Worm (Caenorhabditis elegans) whole organism, L2 larva: ENCODE results near the gene unc-23.
"Not testable (repeated sequence)": the region's sequence is repeated elsewhere in the genome, so short reads cannot be mapped to it uniquely, and the experiment has no call there.

ENCODE experiments used
- C34F6.9 ChIP-seq: fragments of 150-350 bp; optimal IDR thresholded peaks from 2 replicates; lab custom pipeline; 2014; ENCODE audit warnings: missing biosample characterization, missing genetic modification characterization
- F13H6.1 ChIP-seq: sonication (generic microtip); optimal IDR thresholded peaks from 2 replicates; lab custom pipeline; 2016; ENCODE audit warnings: missing genetic modification characterization, missing compliant biosample characterization
- Y55F3AM.14 ChIP-seq: fragments of 200-800 bp; sonication (Bioruptor generic); optimal IDR thresholded peaks from 2 replicates; lab custom pipeline; 2018; ENCODE audit warnings: mild to moderate bottlenecking, missing genetic modification characterization, missing compliant biosample characterization
- ZK546.5 ChIP-seq: sonication (generic microtip); optimal IDR thresholded peaks from 2 replicates; lab custom pipeline; 2017; ENCODE audit warnings: missing biosample characterization, missing genetic modification characterization
- aly-2 ChIP-seq: fragments of 150-350 bp; optimal IDR thresholded peaks from 2 replicates; lab custom pipeline; 2014; ENCODE audit warnings: missing biosample characterization, missing genetic modification characterization
- ama-1 ChIP-seq: fragments of 150-350 bp; optimal IDR thresholded peaks from 2 replicates; lab custom pipeline; 2018; ENCODE audit warnings: inconsistent platforms
- blmp-1 ChIP-seq: sonication (generic microtip); optimal IDR thresholded peaks from 2 replicates; lab custom pipeline; 2017; ENCODE audit warnings: missing genetic modification characterization, mild to moderate bottlenecking, missing compliant biosample characterization, antibody characterized with exemption, moderate library complexity; ENCODE audit not compliant: insufficient read depth
- ceh-16 ChIP-seq: fragments of 150-350 bp; optimal IDR thresholded peaks from 2 replicates; lab custom pipeline; 2014; ENCODE audit warnings: missing biosample characterization, missing genetic modification characterization
- ceh-82 ChIP-seq: fragments of 150-350 bp; optimal IDR thresholded peaks from 2 replicates; lab custom pipeline; 2014; ENCODE audit warnings: missing biosample characterization, missing genetic modification characterization
- crh-2 ChIP-seq: sonication (generic microtip); optimal IDR thresholded peaks from 2 replicates; lab custom pipeline; 2017; ENCODE audit warnings: missing biosample characterization, missing genetic modification characterization
- dmd-4 ChIP-seq: sonication (generic microtip); optimal IDR thresholded peaks from 2 replicates; lab custom pipeline; 2017; ENCODE audit warnings: missing biosample characterization, missing genetic modification characterization
- egl-27 ChIP-seq: sonication (generic microtip); optimal IDR thresholded peaks from 3 replicates; lab custom pipeline; 2017; ENCODE audit warnings: missing biosample characterization, missing genetic modification reagents, missing genetic modification characterization
- elt-1 ChIP-seq: fragments of 150-350 bp; optimal IDR thresholded peaks from 2 replicates; lab custom pipeline; 2014; ENCODE audit warnings: missing biosample characterization, missing genetic modification characterization
- fos-1 ChIP-seq: fragments of 150-350 bp; optimal IDR thresholded peaks from 2 replicates; lab custom pipeline; 2014; ENCODE audit warnings: missing biosample characterization, missing genetic modification characterization
- lin-39 ChIP-seq: fragments of 150-350 bp; optimal IDR thresholded peaks from 2 replicates; lab custom pipeline; 2014; ENCODE audit warnings: missing biosample characterization, missing genetic modification reagents, missing genetic modification characterization
- lsy-2 ChIP-seq, 2 experiments: fragments of 150-350 bp in 1 of 2; sonication (generic microtip) in 1 of 2; optimal IDR thresholded peaks; 2 replicates each; lab custom pipeline; 2014 to 2017; ENCODE audit warnings: missing biosample characterization in 2 of 2, missing genetic modification characterization in 2 of 2
- mab-5 ChIP-seq: fragments of 150-350 bp; optimal IDR thresholded peaks from 2 replicates; lab custom pipeline; 2014; ENCODE audit warnings: missing biosample characterization, missing genetic modification characterization
- nhr-10 ChIP-seq: sonication (generic microtip); optimal IDR thresholded peaks from 2 replicates; lab custom pipeline; 2017; ENCODE audit warnings: missing biosample characterization, missing genetic modification characterization
- nhr-11 ChIP-seq: fragments of 150-350 bp; optimal IDR thresholded peaks from 2 replicates; lab custom pipeline; 2014; ENCODE audit warnings: missing biosample characterization, missing genetic modification characterization
- nhr-12 ChIP-seq: fragments of 150-350 bp; optimal IDR thresholded peaks from 2 replicates; lab custom pipeline; 2014; ENCODE audit warnings: missing biosample characterization, missing genetic modification characterization
- nhr-129 ChIP-seq: fragments of 150-350 bp; optimal IDR thresholded peaks from 2 replicates; lab custom pipeline; 2014; ENCODE audit warnings: missing biosample characterization, missing genetic modification characterization
- nhr-21 ChIP-seq: fragments of 150-350 bp; optimal IDR thresholded peaks from 2 replicates; lab custom pipeline; 2014; ENCODE audit warnings: missing biosample characterization, missing genetic modification characterization
- nhr-23 ChIP-seq: fragments of 150-350 bp; optimal IDR thresholded peaks from 2 replicates; lab custom pipeline; 2014; ENCODE audit warnings: missing biosample characterization, missing genetic modification reagents, missing genetic modification characterization
- nhr-237 ChIP-seq: fragments of 150-350 bp; optimal IDR thresholded peaks from 2 replicates; lab custom pipeline; 2014; ENCODE audit warnings: missing biosample characterization, missing genetic modification characterization
- nhr-25 ChIP-seq: fragments of 150-350 bp; sonication (generic microtip); optimal IDR thresholded peaks from 3 replicates; lab custom pipeline; 2014; ENCODE audit warnings: missing biosample characterization, missing genetic modification characterization
- nhr-77 ChIP-seq: fragments of 150-350 bp; optimal IDR thresholded peaks from 2 replicates; lab custom pipeline; 2014; ENCODE audit warnings: missing biosample characterization, missing genetic modification characterization
- sem-4 ChIP-seq: fragments of 150-350 bp; optimal IDR thresholded peaks from 2 replicates; lab custom pipeline; 2014; ENCODE audit warnings: missing biosample characterization, missing genetic modification reagents, missing genetic modification characterization
- skn-1 ChIP-seq: sonication (generic microtip); optimal IDR thresholded peaks from 2 replicates; lab custom pipeline; 2017; ENCODE audit warnings: missing biosample characterization, missing genetic modification characterization
- sma-3 ChIP-seq: sonication (generic microtip); optimal IDR thresholded peaks from 2 replicates; lab custom pipeline; 2016; ENCODE audit warnings: missing genetic modification reagents, missing genetic modification characterization, missing compliant biosample characterization
- sma-9 ChIP-seq, 2 experiments: fragments of 150-350 bp in 1 of 2; sonication (generic microtip) in 1 of 2; optimal IDR thresholded peaks; 2 replicates each; lab custom pipeline; 2014 to 2016; ENCODE audit warnings: missing genetic modification characterization in 2 of 2, mild to moderate bottlenecking in 1 of 2, missing biosample characterization in 1 of 2, missing compliant biosample characterization in 1 of 2, missing genetic modification reagents in 1 of 2, moderate library complexity in 1 of 2
- snpc-4 ChIP-seq: fragments of 150-350 bp; optimal IDR thresholded peaks from 2 replicates; lab custom pipeline; 2014; ENCODE audit warnings: missing biosample characterization, missing genetic modification characterization
- unc-39 ChIP-seq: fragments of 150-350 bp; optimal IDR thresholded peaks from 2 replicates; lab custom pipeline; 2014; ENCODE audit warnings: missing biosample characterization, missing genetic modification characterization
- unc-55 ChIP-seq: fragments of 150-350 bp; sonication (generic microtip); optimal IDR thresholded peaks from 3 replicates; lab custom pipeline; 2014; ENCODE audit warnings: missing biosample characterization, missing genetic modification reagents, missing genetic modification characterization
- unc-62 ChIP-seq: fragments of 150-350 bp; optimal IDR thresholded peaks from 2 replicates; lab custom pipeline; 2014; ENCODE audit warnings: missing biosample characterization, missing genetic modification reagents, missing genetic modification characterization
- ztf-11 ChIP-seq: sonication (generic microtip); optimal IDR thresholded peaks from 2 replicates; lab custom pipeline; 2017; ENCODE audit warnings: missing biosample characterization, missing genetic modification characterization
- ztf-4 ChIP-seq: fragments of 150-350 bp; optimal IDR thresholded peaks from 2 replicates; lab custom pipeline; 2014; ENCODE audit warnings: missing biosample characterization, missing genetic modification characterization

unc-23 gene

DNA sequence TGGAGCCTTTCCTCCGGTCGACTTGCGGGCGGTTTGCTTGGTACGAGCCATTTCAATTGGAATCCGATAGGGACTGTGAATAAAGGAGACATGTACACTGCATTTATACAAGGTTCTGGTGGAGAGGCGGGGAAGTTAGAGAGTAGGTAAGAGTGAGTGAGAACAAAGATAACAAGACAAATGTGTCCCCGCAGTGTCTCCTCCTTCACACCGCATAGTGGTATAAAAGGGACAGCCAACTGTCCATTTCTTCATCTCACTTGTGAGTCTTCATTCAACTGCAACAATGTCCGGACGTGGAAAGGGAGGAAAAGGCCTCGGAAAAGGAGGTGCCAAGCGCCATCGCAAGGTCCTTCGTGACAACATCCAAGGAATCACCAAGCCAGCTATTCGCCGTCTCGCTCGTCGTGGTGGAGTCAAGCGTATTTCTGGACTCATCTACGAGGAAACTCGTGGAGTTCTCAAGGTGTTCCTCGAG, 38.2 kb upstream of the unc-23 start, which contains the start of the genes his-17 and his-18:
his-17 (minus strand) TSS at position 51 of the 478 bp plus-strand sequence.
his-18 (plus strand) TSS at position 287 of the 478 bp plus-strand sequence.
- not testable (repeated sequence) for TF ChIP-seq nhr-12, nhr-11, nhr-25 (tag; lab: Kevin White, UChicago)

- TF ChIP-seq unc-62 (GFP tag; lab: Kevin White, UChicago): no peak
- TF ChIP-seq egl-27 (tag; lab: Kevin White, UChicago): no peak
- no peak for TF ChIP-seq elt-1 (tag; lab: Kevin White, UChicago)
- TF ChIP-seq Y55F3AM.14 (GFP tag; lab: Kevin White, UChicago): no peak
- no peak for TF ChIP-seq nhr-23
- TF ChIP-seq unc-39 (tag; lab: Kevin White, UChicago): no peak
- TF ChIP-seq mab-5 (tag; lab: Kevin White, UChicago): no peak
- no peak for TF ChIP-seq sma-9 (GFP tag; optimal IDR thresholded peaks at IDR 0.05; lab: Kevin White, UChicago)
- no peak for TF ChIP-seq sma-9 (tag; optimal IDR thresholded peaks at IDR 0.05; lab: Kevin White, UChicago)
- TF ChIP-seq dmd-4 (tag; lab: Kevin White, UChicago): no peak
- TF ChIP-seq sma-3 (GFP tag; lab: Kevin White, UChicago): no peak
- no peak for TF ChIP-seq nhr-11 (tag; lab: Kevin White, UChicago)
- no peak for TF ChIP-seq sem-4 (tag; lab: Kevin White, UChicago)
- no peak for TF ChIP-seq fos-1 (tag; lab: Kevin White, UChicago)
- no peak for TF ChIP-seq nhr-25 (tag; lab: Kevin White, UChicago)
- no peak for TF ChIP-seq lin-39
- TF ChIP-seq snpc-4 (tag; lab: Kevin White, UChicago): no peak
- no peak for TF ChIP-seq nhr-129 (tag; lab: Kevin White, UChicago)
- no peak for TF ChIP-seq ceh-16 (tag; lab: Kevin White, UChicago)
- no peak for TF ChIP-seq ceh-82
Observed at ce11 chrV:8898756-8899155, 37.4 kb upstream of the unc-23 start, which contains the start of gene frpr-13. Gene frpr-13 (plus strand): TSS chrV:8899056.

DNA sequence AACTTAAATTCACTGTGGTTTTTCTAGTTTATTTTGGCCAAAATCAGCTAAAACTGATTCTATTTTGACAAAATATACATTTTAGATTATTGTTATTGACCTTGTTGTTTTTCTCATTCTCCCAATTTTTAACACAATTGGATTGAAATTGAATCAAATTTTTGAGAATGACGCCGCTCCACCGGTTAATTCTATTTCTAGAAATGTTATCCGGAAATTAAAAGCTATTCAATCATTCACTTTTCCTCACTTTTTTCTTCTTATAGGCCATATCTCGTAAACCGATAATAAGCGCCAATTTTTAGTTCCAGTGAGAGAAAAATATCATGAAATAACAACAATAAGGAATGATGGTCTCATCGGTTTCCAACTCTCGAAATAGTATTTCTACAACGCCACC, 33.5 kb upstream of the unc-23 start, which contains the start of gene frpr-12:
frpr-12 (plus strand) TSS at position 301 of the 400 bp plus-strand sequence.
- TF ChIP-seq ztf-11 (tag; lab: Kevin White, UChicago) (no peak), nhr-129 (tag; lab: Kevin White, UChicago) (no peak), nhr-10 (tag; lab: Kevin White, UChicago) (no peak), C34F6.9 (tag; lab: Kevin White, UChicago) (no peak), mab-5 (tag; lab: Kevin White, UChicago) (no peak), nhr-12 (tag; lab: Kevin White, UChicago) (no peak), sem-4 (tag; lab: Kevin White, UChicago) (no peak), aly-2 (no peak), unc-55 (GFP tag; lab: Kevin White, UChicago) (no peak), crh-2 (no peak), lsy-2 (tag; optimal IDR thresholded peaks at IDR 0.05; lab: Kevin White, UChicago) (no peak), blmp-1 (no peak), skn-1 (tag; lab: Kevin White, UChicago) (no peak), nhr-237 (no peak), lin-39 (no peak), ceh-16 (tag; lab: Kevin White, UChicago) (no peak), nhr-77 (tag; lab: Kevin White, UChicago) (no peak)

DNA sequence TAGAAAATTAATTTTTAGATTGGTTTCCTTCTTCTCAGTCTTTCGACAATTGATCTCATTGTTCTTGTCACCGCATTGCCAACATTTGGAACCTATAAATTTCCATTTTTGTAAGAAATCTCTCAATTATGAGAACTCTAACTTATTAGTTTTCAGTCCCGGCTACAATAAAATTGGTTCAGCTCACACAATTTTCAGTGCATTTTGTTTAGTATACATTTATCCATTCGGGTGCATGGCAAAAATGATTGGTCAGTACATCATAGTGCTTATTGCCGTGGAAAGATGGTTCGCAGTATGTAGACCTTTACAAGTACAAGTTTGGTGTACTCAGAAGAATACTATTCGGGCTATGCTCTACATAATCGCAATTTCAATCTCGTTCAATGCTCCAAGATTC, 32.2 kb upstream of the unc-23 start:
- TF ChIP-seq nhr-10 (tag; lab: Kevin White, UChicago): no peak
- TF ChIP-seq F13H6.1 (tag; lab: Kevin White, UChicago): no peak
- no peak for TF ChIP-seq crh-2
- TF ChIP-seq ama-1: no peak
- no peak for TF ChIP-seq dmd-4 (tag; lab: Kevin White, UChicago)
- no peak for TF ChIP-seq ceh-16 (tag; lab: Kevin White, UChicago)
- no peak for TF ChIP-seq ztf-4 (tag; lab: Kevin White, UChicago)
- no peak for TF ChIP-seq skn-1 (tag; lab: Kevin White, UChicago)
- no peak for TF ChIP-seq snpc-4 (tag; lab: Kevin White, UChicago)
- TF ChIP-seq sem-4 (tag; lab: Kevin White, UChicago): no peak
- TF ChIP-seq ceh-82: no peak
- no peak for TF ChIP-seq ZK546.5 (tag; lab: Kevin White, UChicago)
- no peak for TF ChIP-seq nhr-23
- no peak for TF ChIP-seq nhr-21 (tag; lab: Kevin White, UChicago)
- no peak for TF ChIP-seq nhr-25 (tag; lab: Kevin White, UChicago)
- TF ChIP-seq, all 48 proteins: peak for 0
